Worm (Caenorhabditis elegans) whole organism, L4 larva: ENCODE data around the gene gly-7.

ENCODE experiments used
- D1046.2 ChIP-seq: fragments of 200-800 bp; sonication (Bioruptor generic); IDR thresholded peaks from 2 replicates; pipeline ENCODE4 v1.3.6; 2022; ENCODE audit warnings: missing genetic modification characterization, missing compliant biosample characterization
- F37D6.2 ChIP-seq: sonication (generic microtip); optimal IDR thresholded peaks from 2 replicates; lab custom pipeline; 2016; ENCODE audit warnings: mild to moderate bottlenecking, missing genetic modification characterization, missing compliant biosample characterization
- Y48G9A.11 ChIP-seq: fragments of 200-800 bp; sonication (Bioruptor generic); IDR thresholded peaks from 2 replicates; pipeline ENCODE4 v1.3.6; 2022; ENCODE audit warnings: missing genetic modification reagents, missing genetic modification characterization, missing compliant biosample characterization
- ZK337.2 ChIP-seq: fragments of 200-800 bp; sonication (Bioruptor generic); IDR thresholded peaks from 2 replicates; pipeline ENCODE4 v1.3.6; 2022; ENCODE audit warnings: missing genetic modification reagents, missing genetic modification characterization, missing compliant biosample characterization
- aha-1 ChIP-seq: fragments of 150-350 bp; peaks from one replicate; lab custom pipeline; 2014; ENCODE audit warnings: missing biosample characterization, missing genetic modification characterization
- ama-1 ChIP-seq: fragments of 150-350 bp; optimal IDR thresholded peaks from 2 replicates; lab custom pipeline; 2014; ENCODE audit warnings: inconsistent platforms, mixed read lengths
- ceh-32 ChIP-seq: sonication (generic microtip); optimal IDR thresholded peaks from 2 replicates; lab custom pipeline; 2016; ENCODE audit warnings: mild to moderate bottlenecking, missing genetic modification characterization, missing compliant biosample characterization; ENCODE audit not compliant: poor library complexity
- dmd-6 ChIP-seq: fragments of 200-800 bp; sonication (Bioruptor generic); IDR thresholded peaks from 2 replicates; pipeline ENCODE4 v1.3.6; 2022; ENCODE audit warnings: missing genetic modification reagents, missing genetic modification characterization, missing compliant biosample characterization
- dmd-8 ChIP-seq: fragments of 200-800 bp; sonication (Bioruptor generic); IDR thresholded peaks from 2 replicates; pipeline ENCODE4 v1.3.6; 2022; ENCODE audit warnings: missing genetic modification characterization, missing compliant biosample characterization
- dve-1 ChIP-seq: sonication (generic microtip); optimal IDR thresholded peaks from 2 replicates; lab custom pipeline; 2017; ENCODE audit warnings: antibody characterized with exemption, mild to moderate bottlenecking, missing genetic modification characterization, missing compliant biosample characterization; ENCODE audit not compliant: insufficient read depth
- egl-27 ChIP-seq: sonication (generic microtip); optimal IDR thresholded peaks from 3 replicates; lab custom pipeline; 2017; ENCODE audit warnings: missing biosample characterization, missing genetic modification reagents, missing genetic modification characterization
- hlh-30 ChIP-seq: sonication (generic microtip); optimal IDR thresholded peaks from 2 replicates; lab custom pipeline; 2017; ENCODE audit warnings: antibody characterized with exemption, mild to moderate bottlenecking, missing genetic modification characterization, missing compliant biosample characterization; ENCODE audit not compliant: insufficient read depth
- hmg-1.1 ChIP-seq: fragments of 200-800 bp; sonication (Bioruptor generic); IDR thresholded peaks from 2 replicates; pipeline ENCODE4 v1.3.6; 2022; ENCODE audit warnings: missing genetic modification reagents, missing genetic modification characterization, missing compliant biosample characterization
- lim-7 ChIP-seq: fragments of 200-800 bp; sonication (Bioruptor generic); IDR thresholded peaks from 2 replicates; pipeline ENCODE4 v1.3.6; 2022; ENCODE audit warnings: missing genetic modification characterization, missing compliant biosample characterization
- lin-1 ChIP-seq: fragments of 200-800 bp; sonication (Bioruptor generic); IDR thresholded peaks from 2 replicates; pipeline ENCODE4 v1.3.6; 2022; ENCODE audit warnings: missing genetic modification reagents, missing genetic modification characterization, missing compliant biosample characterization
- lin-13 ChIP-seq: fragments of 150-350 bp; optimal IDR thresholded peaks from 2 replicates; lab custom pipeline; 2014; ENCODE audit warnings: missing biosample characterization, missing genetic modification reagents, missing genetic modification characterization
- lin-38 ChIP-seq: fragments of 200-800 bp; sonication (Bioruptor generic); IDR thresholded peaks from 2 replicates; pipeline ENCODE4 v1.3.6; 2022; ENCODE audit warnings: missing genetic modification reagents, missing genetic modification characterization, missing compliant biosample characterization
- lsy-2 ChIP-seq, 2 experiments: fragments of 150-350 bp in 1 of 2; sonication (generic microtip) in 1 of 2; optimal IDR thresholded peaks; 2 replicates each; lab custom pipeline; 2014 to 2017; ENCODE audit warnings: missing biosample characterization in 2 of 2, missing genetic modification characterization in 2 of 2
- madf-9 ChIP-seq: fragments of 200-800 bp; sonication (Bioruptor generic); conservative IDR thresholded peaks from 2 replicates; pipeline ENCODE4 v1.3.6; 2022; ENCODE audit warnings: missing genetic modification reagents, missing genetic modification characterization, missing compliant biosample characterization
- mdl-1 ChIP-seq, 2 experiments: fragments of 150-350 bp in 1 of 2; sonication (generic microtip) in 1 of 2; optimal IDR thresholded peaks; 2 replicates each; lab custom pipeline; 2014 to 2017; ENCODE audit warnings: missing biosample characterization in 2 of 2, missing genetic modification characterization in 2 of 2
- mep-1 ChIP-seq: fragments of 150-350 bp; sonication (generic microtip); optimal IDR thresholded peaks from 3 replicates; lab custom pipeline; 2014; ENCODE audit warnings: missing biosample characterization, missing genetic modification characterization
- mes-2 ChIP-seq: sonication (generic microtip); optimal IDR thresholded peaks from 2 replicates; lab custom pipeline; 2016; ENCODE audit warnings: missing genotype, mild to moderate bottlenecking, missing genetic modification characterization, missing compliant biosample characterization; ENCODE audit not compliant: poor library complexity, severe bottlenecking
- mxl-3 ChIP-seq: fragments of 200-800 bp; sonication (Bioruptor generic); optimal IDR thresholded peaks from 2 replicates; lab custom pipeline; 2018; ENCODE audit warnings: mild to moderate bottlenecking, missing genetic modification characterization, missing compliant biosample characterization
- nhr-102 ChIP-seq: sonication (generic microtip); optimal IDR thresholded peaks from 2 replicates; lab custom pipeline; 2016; ENCODE audit warnings: mild to moderate bottlenecking, missing genetic modification characterization, moderate library complexity, missing compliant biosample characterization
- nhr-11 ChIP-seq: fragments of 150-350 bp; optimal IDR thresholded peaks from 2 replicates; lab custom pipeline; 2014; ENCODE audit warnings: missing biosample characterization, missing genetic modification characterization
- nhr-28 ChIP-seq: fragments of 150-350 bp; optimal IDR thresholded peaks from 2 replicates; lab custom pipeline; 2014; ENCODE audit warnings: missing biosample characterization, missing genetic modification characterization
- nhr-77 ChIP-seq: fragments of 150-350 bp; optimal IDR thresholded peaks from 2 replicates; lab custom pipeline; 2014; ENCODE audit warnings: missing biosample characterization, missing genetic modification characterization
- pqm-1 ChIP-seq: sonication (generic microtip); optimal IDR thresholded peaks from 2 replicates; lab custom pipeline; 2017; ENCODE audit warnings: missing biosample characterization, missing genetic modification characterization
- set-16 ChIP-seq: fragments of 200-800 bp; sonication (Bioruptor generic); IDR thresholded peaks from 2 replicates; pipeline ENCODE4 v1.3.6; 2022; ENCODE audit warnings: missing genetic modification reagents, missing genetic modification characterization, missing compliant biosample characterization
- snpc-1.2 ChIP-seq: fragments of 200-800 bp; sonication (Bioruptor generic); IDR thresholded peaks from 2 replicates; pipeline ENCODE4 v1.3.6; 2022; ENCODE audit warnings: missing genetic modification reagents, missing genetic modification characterization, missing compliant biosample characterization
- tra-1 ChIP-seq: fragments of 200-800 bp; sonication (Bioruptor generic); IDR thresholded peaks from 2 replicates; pipeline ENCODE4 v1.3.6; 2022; ENCODE audit warnings: missing genetic modification reagents, missing genetic modification characterization, missing compliant biosample characterization
- zag-1 ChIP-seq: fragments of 150-350 bp; optimal IDR thresholded peaks from 2 replicates; lab custom pipeline; 2014; ENCODE audit warnings: missing biosample characterization, missing genetic modification characterization
- zip-2 ChIP-seq: fragments of 150-350 bp; optimal IDR thresholded peaks from 2 replicates; lab custom pipeline; 2014; ENCODE audit warnings: missing biosample characterization, missing genetic modification characterization

gly-7 gene

ce11 chrV:1845977-1846376 is 24.9 kb upstream of the gly-7 start, which contains the start of gene T10B5.7:
TSS of gene T10B5.7 (plus strand) at chrV:1846201.
- TF ChIP-seq nhr-77 (tag; lab: Kevin White, UChicago) = no peak
- TF ChIP-seq pqm-1 (tag; lab: Kevin White, UChicago) = peak; percentile 62
- no peak for TF ChIP-seq mep-1 (tag; lab: Kevin White, UChicago)
- peak; percentile 19; the same call in 1 of the 2 replicates for TF ChIP-seq dmd-6
- TF ChIP-seq tra-1 (GFP tag; lab: Robert Waterston, UW) = no peak
- TF ChIP-seq nhr-28 (tag; lab: Kevin White, UChicago) = peak; percentile 75
- peak; percentile 2 for TF ChIP-seq dve-1 (tag; lab: Kevin White, UChicago)
- TF ChIP-seq egl-27 (tag; lab: Kevin White, UChicago) = no peak

- no peak for TF ChIP-seq madf-9 (GFP tag; lab: Robert Waterston, UW)
- TF ChIP-seq zag-1 = no peak
- TF ChIP-seq snpc-1.2 (GFP tag; lab: Robert Waterston, UW) = no peak
- TF ChIP-seq nhr-28 (tag; lab: Kevin White, UChicago) = peak; percentile 66
- TF ChIP-seq ceh-32 (tag; lab: Kevin White, UChicago) = no peak
- TF ChIP-seq aha-1 (tag; lab: Kevin White, UChicago) = peak; percentile 3
- TF ChIP-seq, all 104 proteins: peak for 2
Measured at ce11 chrV:1841744-1842143, 20.6 kb upstream of the gly-7 start, which contains the start of gene T10B5.8. TSS of gene T10B5.8 (plus strand) at chrV:1842044.

ce11 chrV:1829973-1830372 is 8.8 kb upstream of the gly-7 start, which contains the start of gene Y32G9B.1:
TSS of gene Y32G9B.1 (minus strand) at chrV:1830073.
- TF ChIP-seq nhr-28 (tag; lab: Kevin White, UChicago) (peak; percentile 3), dmd-8 (no peak), lsy-2 (tag; optimal IDR thresholded peaks at IDR 0.05; lab: Kevin White, UChicago) (no peak), nhr-102 (tag; lab: Kevin White, UChicago) (no peak), lin-13 (GFP tag; lab: Kevin White, UChicago) (no peak), mdl-1 (tag; optimal IDR thresholded peaks at IDR 0.05; lab: Kevin White, UChicago) (peak in 1 of 2 experiments; percentile 20), ZK337.2 (GFP tag; lab: Robert Waterston, UW) (no peak), mxl-3 (GFP tag; lab: Kevin White, UChicago) (peak; percentile 80), mep-1 (tag; lab: Kevin White, UChicago) (no peak), hlh-30 (tag; lab: Kevin White, UChicago) (peak; percentile 11)

- TF ChIP-seq lim-7 = no peak
- TF ChIP-seq ZK337.2 (GFP tag; lab: Robert Waterston, UW) = 0 out of 2 replicates have a peak, but pooled peaks have one; percentile 14
- no peak for TF ChIP-seq D1046.2 (GFP tag; lab: Robert Waterston, UW)
- no peak for TF ChIP-seq ama-1 (lab: Kevin White, UChicago)
- no peak for TF ChIP-seq Y48G9A.11 (GFP tag; lab: Robert Waterston, UW)
- TF ChIP-seq set-16 (GFP tag; lab: Robert Waterston, UW) = peak; percentile 58; the same call in 1 of the 2 replicates
- TF ChIP-seq, all 104 proteins: peak for 2
Measured at ce11 chrV:1824528-1824927, 3.4 kb upstream of the gly-7 start.

ce11 chrV:1820749-1821148 is 374 bp downstream of the gly-7 start:
- TF ChIP-seq nhr-11 (tag; lab: Kevin White, UChicago) (no peak), mes-2 (tag; lab: Kevin White, UChicago) (no peak), nhr-77 (tag; lab: Kevin White, UChicago) (no peak), F37D6.2 (tag; lab: Kevin White, UChicago) (no peak), lin-38 (GFP tag; lab: Robert Waterston, UW) (peak; percentile 49; the same call in 1 of the 2 replicates), zip-2 (tag; lab: Kevin White, UChicago) (no peak), lin-1 (no peak), hmg-1.1 (GFP tag; lab: Robert Waterston, UW) (no peak)
- TF ChIP-seq, all 104 proteins: peak for 1
